Fruit fly (Drosophila melanogaster) whole organism, embryonic: ENCODE results near the gene CG31867.

Experiments used
- Atf-2 ChIP-seq: fragments of 200-800 bp; sonication (Bioruptor generic); optimal IDR thresholded peaks from 2 replicates; lab custom pipeline; 2016; ENCODE audit warnings: missing biosample characterization, missing genetic modification characterization
- Atf6 ChIP-seq: fragments of 200-800 bp; sonication (Bioruptor generic); IDR thresholded peaks from 2 replicates; pipeline ENCODE4 v1.3.6; 2022; ENCODE audit warnings: missing biosample characterization, missing genetic modification characterization
- C15 ChIP-seq: fragments of 200-800 bp; sonication (Bioruptor generic); IDR thresholded peaks from 3 replicates; pipeline ENCODE4 v1.3.6; 2022; ENCODE audit warnings: missing biosample characterization, missing genetic modification characterization
- CG10267 ChIP-seq: fragments of 200-800 bp; sonication (Bioruptor generic); optimal IDR thresholded peaks from 2 replicates; lab custom pipeline; 2018; ENCODE audit warnings: missing biosample characterization, mild to moderate bottlenecking, missing genetic modification characterization, moderate library complexity
- CG11247 ChIP-seq: fragments of 200-800 bp; sonication (Bioruptor generic); IDR thresholded peaks from 2 replicates; pipeline ENCODE4 v1.3.6; 2022; ENCODE audit warnings: missing biosample characterization, missing genetic modification characterization
- CG12299 ChIP-seq: fragments of 200-800 bp; sonication (Bioruptor generic); optimal IDR thresholded peaks from 2 replicates; lab custom pipeline; 2018; ENCODE audit warnings: missing biosample characterization, mild to moderate bottlenecking, missing genetic modification characterization
- CG13123 ChIP-seq: fragments of 200-800 bp; sonication (Bioruptor generic); optimal IDR thresholded peaks from 2 replicates; lab custom pipeline; 2016; ENCODE audit warnings: missing biosample characterization, missing genetic modification characterization
- CG14014 ChIP-seq: fragments of 200-800 bp; sonication (Bioruptor generic); IDR thresholded peaks from 2 replicates; pipeline ENCODE4 v1.3.6; 2022; ENCODE audit warnings: missing biosample characterization, missing genetic modification characterization
- CG14860 ChIP-seq: fragments of 200-800 bp; sonication (Bioruptor generic); IDR thresholded peaks from 3 replicates; pipeline ENCODE4 v1.3.6; 2022; ENCODE audit warnings: missing biosample characterization, missing genetic modification characterization; ENCODE audit not compliant: partially characterized antibody
- CG17361 ChIP-seq: fragments of 200-800 bp; sonication (Bioruptor generic); IDR thresholded peaks from 3 replicates; pipeline ENCODE4 v1.3.6; 2022; ENCODE audit warnings: missing biosample characterization, missing genetic modification characterization
- CG17385 ChIP-seq: fragments of 200-800 bp; sonication (Bioruptor generic); optimal IDR thresholded peaks from 3 replicates; lab custom pipeline; 2018; ENCODE audit warnings: missing biosample characterization, mild to moderate bottlenecking, missing genetic modification characterization
- CG17568 ChIP-seq: fragments of 200-800 bp; sonication (Bioruptor generic); optimal IDR thresholded peaks from 2 replicates; lab custom pipeline; 2018; ENCODE audit warnings: missing biosample characterization, mild to moderate bottlenecking, missing genetic modification characterization, moderate library complexity
- CG17802 ChIP-seq: fragments of 200-800 bp; sonication (Bioruptor generic); optimal IDR thresholded peaks from 2 replicates; lab custom pipeline; 2018; ENCODE audit warnings: missing biosample characterization, mild to moderate bottlenecking, missing genetic modification characterization, moderate library complexity
- CG32772 ChIP-seq: fragments of 200-800 bp; sonication (Bioruptor generic); IDR thresholded peaks from 2 replicates; pipeline ENCODE4 v1.3.6; 2022; ENCODE audit warnings: missing biosample characterization, missing genetic modification characterization
- CG3838 ChIP-seq: fragments of 200-800 bp; sonication (Bioruptor generic); optimal IDR thresholded peaks from 3 replicates; lab custom pipeline; 2016; ENCODE audit warnings: missing biosample characterization, missing genetic modification characterization
- CG4424 ChIP-seq: fragments of 200-800 bp; sonication (Bioruptor generic); optimal IDR thresholded peaks from 3 replicates; lab custom pipeline; 2016; ENCODE audit warnings: missing biosample characterization, missing genetic modification characterization
- CG4854 ChIP-seq: fragments of 200-800 bp; sonication (Bioruptor generic); optimal IDR thresholded peaks from 2 replicates; lab custom pipeline; 2016; ENCODE audit warnings: missing biosample characterization, missing genetic modification characterization, inconsistent platforms
- CG7928 ChIP-seq: fragments of 200-800 bp; sonication (Bioruptor generic); optimal IDR thresholded peaks from 2 replicates; lab custom pipeline; 2017; ENCODE audit warnings: missing biosample characterization, mild to moderate bottlenecking, missing genetic modification characterization
- CG9609 ChIP-seq: fragments of 200-800 bp; sonication (Bioruptor generic); optimal IDR thresholded peaks from 3 replicates; lab custom pipeline; 2016; ENCODE audit warnings: missing biosample characterization, missing genetic modification characterization
- CG9817 ChIP-seq: fragments of 200-800 bp; sonication (Bioruptor generic); optimal IDR thresholded peaks from 2 replicates; lab custom pipeline; 2018; ENCODE audit warnings: missing biosample characterization, mild to moderate bottlenecking, missing genetic modification characterization, moderate library complexity
- D19B ChIP-seq: fragments of 200-800 bp; sonication (Bioruptor generic); optimal IDR thresholded peaks from 2 replicates; lab custom pipeline; 2017; ENCODE audit warnings: missing biosample characterization, mild to moderate bottlenecking, missing genetic modification characterization
- Dip3 ChIP-seq: fragments of 200-800 bp; sonication (Bioruptor generic); optimal IDR thresholded peaks from 3 replicates; lab custom pipeline; 2016; ENCODE audit warnings: missing biosample characterization, missing genetic modification characterization
- Eip74EF ChIP-seq, 2 experiments: fragments of 200-800 bp in 1 of 2; fragments of >200 bp in 1 of 2; sonication (Bioruptor generic) in 1 of 2; optimal IDR thresholded peaks; 2 replicates each; lab custom pipeline; 2017 to 2019; ENCODE audit warnings: missing biosample characterization in 2 of 2, missing genetic modification characterization in 2 of 2, mild to moderate bottlenecking in 1 of 2, moderate library complexity in 1 of 2
- Hey ChIP-seq: fragments of 200-800 bp; sonication (Bioruptor generic); optimal IDR thresholded peaks from 3 replicates; lab custom pipeline; 2018; ENCODE audit warnings: missing biosample characterization, mild to moderate bottlenecking, missing genetic modification characterization
- HmgD ChIP-seq: fragments of 200-800 bp; sonication (Bioruptor generic); optimal IDR thresholded peaks from 3 replicates; lab custom pipeline; 2016; ENCODE audit warnings: missing biosample characterization, missing genetic modification characterization
- HmgZ ChIP-seq: fragments of 200-800 bp; sonication (Bioruptor generic); optimal IDR thresholded peaks from 2 replicates; lab custom pipeline; 2018; ENCODE audit warnings: missing biosample characterization, mild to moderate bottlenecking, missing genetic modification characterization
- Hmr ChIP-seq: fragments of 200-800 bp; sonication (Bioruptor generic); optimal IDR thresholded peaks from 3 replicates; lab custom pipeline; 2017; ENCODE audit warnings: mild to moderate bottlenecking, missing biosample characterization, missing genetic modification reagents, missing genetic modification characterization
- Lhr ChIP-seq: fragments of 200-800 bp; sonication (Bioruptor generic); optimal IDR thresholded peaks from 3 replicates; lab custom pipeline; 2017; ENCODE audit warnings: mild to moderate bottlenecking, missing biosample characterization, missing genetic modification reagents, missing genetic modification characterization
- NK7.1 ChIP-seq: fragments of 200-800 bp; sonication (Bioruptor generic); optimal IDR thresholded peaks from 3 replicates; lab custom pipeline; 2016; ENCODE audit warnings: missing biosample characterization, missing genetic modification characterization
- Neu2 ChIP-seq: fragments of 200-800 bp; sonication (Bioruptor generic); optimal IDR thresholded peaks from 3 replicates; lab custom pipeline; 2016; ENCODE audit warnings: missing biosample characterization, missing genetic modification characterization, borderline replicate concordance
- Nf-YC ChIP-seq: fragments of 200-800 bp; optimal IDR thresholded peaks from 3 replicates; lab custom pipeline; 2019; ENCODE audit warnings: missing biosample characterization, mild to moderate bottlenecking, missing genetic modification characterization, moderate library complexity
- bcd ChIP-seq: fragments of 200-800 bp; sonication (Bioruptor generic); optimal IDR thresholded peaks from 2 replicates; lab custom pipeline; 2017; ENCODE audit warnings: missing biosample characterization, mild to moderate bottlenecking, missing genetic modification characterization
- cato ChIP-seq: fragments of 200-800 bp; sonication (Bioruptor generic); optimal IDR thresholded peaks from 2 replicates; lab custom pipeline; 2016; ENCODE audit warnings: missing biosample characterization, missing genetic modification characterization, borderline replicate concordance
- chn ChIP-seq: fragments of 200-800 bp; sonication (Bioruptor generic); optimal IDR thresholded peaks from 2 replicates; lab custom pipeline; 2016; ENCODE audit warnings: missing biosample characterization, missing genetic modification characterization
- da ChIP-seq: fragments of 200-800 bp; sonication (Bioruptor generic); optimal IDR thresholded peaks from 2 replicates; lab custom pipeline; 2016; ENCODE audit warnings: missing biosample characterization, missing genetic modification characterization
- danr ChIP-seq: fragments of 200-800 bp; sonication (Bioruptor generic); IDR thresholded peaks from 2 replicates; pipeline ENCODE4 v1.3.6; 2022; ENCODE audit warnings: missing biosample characterization, missing genetic modification characterization
- eve ChIP-seq, 2 experiments: fragments of >200 bp; optimal IDR thresholded peaks; 2 replicates each; lab custom pipeline; 2017; ENCODE audit warnings: missing biosample characterization in 2 of 2, missing genetic modification characterization in 2 of 2
- grau ChIP-seq: fragments of 200-800 bp; optimal IDR thresholded peaks from 3 replicates; lab custom pipeline; 2019; ENCODE audit warnings: missing biosample characterization, mild to moderate bottlenecking, missing genetic modification characterization, moderate library complexity
- ham ChIP-seq: fragments of 200-800 bp; sonication (Bioruptor generic); IDR thresholded peaks from 2 replicates; pipeline ENCODE4 v1.3.6; 2022; ENCODE audit warnings: missing biosample characterization, missing genetic modification characterization
- hkb ChIP-seq, 2 experiments: fragments of 200-800 bp in 1 of 2; fragments of >200 bp in 1 of 2; sonication (Bioruptor generic) in 1 of 2; IDR thresholded peaks in 1 of 2; optimal IDR thresholded peaks in 1 of 2; 2 replicates each; pipeline versions ENCODE4 v1.3.6 to Lab custom; 2017 to 2022; ENCODE audit warnings: missing biosample characterization in 1 of 2, missing genetic modification characterization in 1 of 2
- ind ChIP-seq: fragments of 200-800 bp; sonication (Bioruptor generic); optimal IDR thresholded peaks from 3 replicates; lab custom pipeline; 2016; ENCODE audit warnings: missing biosample characterization, missing genetic modification characterization
- kah ChIP-seq: fragments of 200-800 bp; sonication (Bioruptor generic); optimal IDR thresholded peaks from 2 replicates; lab custom pipeline; 2018; ENCODE audit warnings: missing biosample characterization, mild to moderate bottlenecking, missing genetic modification characterization
- lmd ChIP-seq: fragments of 200-800 bp; sonication (Bioruptor generic); IDR thresholded peaks from 2 replicates; pipeline ENCODE4 v1.3.6; 2022; ENCODE audit warnings: missing biosample characterization, missing genetic modification characterization
- lov ChIP-seq, 2 experiments: fragments of 200-800 bp in 1 of 2; fragments of >200 bp in 1 of 2; sonication (Bioruptor generic) in 1 of 2; IDR thresholded peaks in 1 of 2; optimal IDR thresholded peaks in 1 of 2; 2 replicates in 1 of 2; 3 replicates in 1 of 2; pipeline versions ENCODE4 v1.3.6 to Lab custom; 2017 to 2022; ENCODE audit warnings: missing biosample characterization in 1 of 2, missing genetic modification characterization in 1 of 2
- org-1 ChIP-seq: fragments of 200-800 bp; sonication (Bioruptor generic); optimal IDR thresholded peaks from 2 replicates; lab custom pipeline; 2017; ENCODE audit warnings: missing biosample characterization, missing genetic modification characterization
- peb ChIP-seq: fragments of 200-800 bp; sonication (Bioruptor generic); IDR thresholded peaks from 2 replicates; pipeline ENCODE4 v1.3.6; 2022; ENCODE audit warnings: missing biosample characterization, missing genetic modification characterization
- scrt ChIP-seq: fragments of 200-800 bp; sonication (Bioruptor generic); optimal IDR thresholded peaks from 2 replicates; lab custom pipeline; 2018; ENCODE audit warnings: missing biosample characterization, mild to moderate bottlenecking, missing genetic modification characterization, moderate library complexity
- toy ChIP-seq: fragments of 200-800 bp; sonication (Bioruptor generic); IDR thresholded peaks from 2 replicates; pipeline ENCODE4 v1.3.6; 2022; ENCODE audit warnings: missing biosample characterization, missing genetic modification characterization
- twi ChIP-seq: fragments of 200-800 bp; optimal IDR thresholded peaks from 2 replicates; lab custom pipeline; 2019; ENCODE audit warnings: missing biosample characterization, mild to moderate bottlenecking, missing genetic modification characterization, moderate library complexity
- zfh1 ChIP-seq: fragments of 200-800 bp; sonication (Bioruptor generic); IDR thresholded peaks from 3 replicates; pipeline ENCODE4 v1.3.6; 2022; ENCODE audit warnings: missing biosample characterization, missing genetic modification characterization

CG31867 gene

dm6 chr2L:11123499-11123898, 21.7 kb downstream of the CG31867 start, which contains the start of the genes Csl4 and Nup160 (continued):
- TF ChIP-seq CG14860 (no peak), CG4854 (GFP tag; lab: Kevin White, UChicago) (peak; percentile 71), CG7928 (GFP tag; lab: Kevin White, UChicago) (peak; percentile 50), org-1 (peak; percentile 0), peb (GFP tag; lab: Robert Waterston, UW) (no peak; the same call in 1 of the 2 replicates), CG12299 (tag; lab: Kevin White, UChicago) (peak; percentile 52), danr (GFP tag; lab: Robert Waterston, UW) (no peak), ind (GFP tag; lab: Kevin White, UChicago) (peak; percentile 81), CG9817 (tag; lab: Kevin White, UChicago) (peak; percentile 76), CG14014 (GFP tag; lab: Robert Waterston, UW) (peak; percentile 75), cato (peak; percentile 67), CG17568 (GFP tag; lab: Kevin White, UChicago) (no peak), CG17802 (tag; lab: Kevin White, UChicago) (peak; percentile 2), ham (GFP tag; lab: Robert Waterston, UW) (no peak), Lhr (GFP tag; lab: Kevin White, UChicago) (peak; percentile 25), CG32772 (GFP tag; lab: Robert Waterston, UW) (peak; percentile 64), CG13123 (GFP tag; lab: Kevin White, UChicago) (peak; percentile 74), HmgD (GFP tag; lab: Kevin White, UChicago) (peak; percentile 73), Hmr (GFP tag; lab: Kevin White, UChicago) (no peak), CG17385 (GFP tag; lab: Kevin White, UChicago) (peak; percentile 75), Nf-YC (tag; lab: Kevin White, UChicago) (no peak), Neu2 (no peak), zfh1 (GFP tag; lab: Robert Waterston, UW) (peak; percentile 79), Hey (tag; lab: Kevin White, UChicago) (no peak), CG4424 (peak; percentile 77), Dip3 (GFP tag; lab: Kevin White, UChicago) (peak; percentile 84), eve (GFP tag; optimal IDR thresholded peaks at IDR 0.05; lab: Kevin White, UChicago) (no peak), C15 (GFP tag; lab: Robert Waterston, UW) (no peak), NK7.1 (GFP tag; lab: Kevin White, UChicago) (peak; percentile 61), scrt (GFP tag; lab: Kevin White, UChicago) (no peak), Atf-2 (peak; percentile 67), lmd (GFP tag; lab: Robert Waterston, UW) (peak; percentile 70), CG10267 (tag; lab: Kevin White, UChicago) (peak; percentile 97), grau (tag; lab: Kevin White, UChicago) (peak; percentile 74), Eip74EF (GFP tag; optimal IDR thresholded peaks at IDR 0.05; lab: Kevin White, UChicago) (no peak), chn (peak; percentile 85), toy (GFP tag; lab: Robert Waterston, UW) (0 out of 2 replicates have a peak, but pooled peaks have one; percentile 33), Atf6 (GFP tag; lab: Robert Waterston, UW) (peak; percentile 65), lov (optimal IDR thresholded peaks at IDR 0.05; lab: Kevin White, UChicago) (no peak), lov (GFP tag; IDR thresholded peaks at IDR 0.05; lab: Robert Waterston, UW) (no peak), CG3838 (GFP tag; lab: Kevin White, UChicago) (peak; percentile 6), kah (no peak), D19B (no peak), CG17361 (no peak), CG9609 (GFP tag; lab: Kevin White, UChicago) (peak; percentile 85), HmgZ (tag; lab: Kevin White, UChicago) (peak; percentile 75), bcd (GFP tag; lab: Kevin White, UChicago) (no peak), hkb (optimal IDR thresholded peaks at IDR 0.05; lab: Kevin White, UChicago) (no peak), hkb (GFP tag; IDR thresholded peaks at IDR 0.05; lab: Robert Waterston, UW) (peak; percentile 85), da (peak; percentile 73), twi (no peak), CG11247 (peak; percentile 72)
